Fruit fly (Drosophila melanogaster) whole organism, embryonic: ENCODE data around the gene CG10863.

Experiments
- Adf1 ChIP-seq: fragments of 200-800 bp; sonication (Bioruptor generic); IDR thresholded peaks from 2 replicates; pipeline ENCODE4 v1.3.6; 2022; ENCODE audit warnings: missing biosample characterization, missing genetic modification characterization
- CG10147 ChIP-seq: fragments of 200-800 bp; sonication (Bioruptor generic); optimal IDR thresholded peaks from 2 replicates; lab custom pipeline; 2019; ENCODE audit warnings: missing biosample characterization, mild to moderate bottlenecking, missing genetic modification characterization, moderate library complexity
- CG12299 ChIP-seq: fragments of 200-800 bp; sonication (Bioruptor generic); optimal IDR thresholded peaks from 2 replicates; lab custom pipeline; 2018; ENCODE audit warnings: missing biosample characterization, mild to moderate bottlenecking, missing genetic modification characterization
- CG15269 ChIP-seq: fragments of 200-800 bp; sonication (Bioruptor generic); optimal IDR thresholded peaks from 2 replicates; lab custom pipeline; 2018; ENCODE audit warnings: missing biosample characterization, mild to moderate bottlenecking, missing genetic modification characterization, moderate library complexity
- CG15479 ChIP-seq: fragments of 200-800 bp; sonication (Bioruptor generic); optimal IDR thresholded peaks from 3 replicates; lab custom pipeline; 2019; ENCODE audit warnings: missing biosample characterization, mild to moderate bottlenecking, missing genetic modification characterization, moderate library complexity
- CG1603 ChIP-seq: fragments of 200-800 bp; sonication (Bioruptor generic); optimal IDR thresholded peaks from 2 replicates; lab custom pipeline; 2019; ENCODE audit warnings: missing biosample characterization, mild to moderate bottlenecking, missing genetic modification characterization, moderate library complexity
- CG17328 ChIP-seq: fragments of 200-800 bp; sonication (Bioruptor generic); IDR thresholded peaks from 2 replicates; pipeline ENCODE4 v1.3.6; 2022; ENCODE audit warnings: missing biosample characterization, missing genetic modification characterization
- CG1792 ChIP-seq: fragments of 200-800 bp; sonication (Bioruptor generic); optimal IDR thresholded peaks from 2 replicates; lab custom pipeline; 2016; ENCODE audit warnings: missing biosample characterization, missing genetic modification characterization
- CG18011 ChIP-seq: fragments of 200-800 bp; sonication (Bioruptor generic); optimal IDR thresholded peaks from 2 replicates; lab custom pipeline; 2017; ENCODE audit warnings: missing biosample characterization, missing genetic modification characterization, mild to moderate bottlenecking, moderate library complexity, missing genotype
- CG31365 ChIP-seq: fragments of 200-800 bp; sonication (Bioruptor generic); optimal IDR thresholded peaks from 2 replicates; lab custom pipeline; 2018; ENCODE audit warnings: missing biosample characterization, mild to moderate bottlenecking, missing genetic modification characterization
- CG32532 ChIP-seq: fragments of 200-800 bp; sonication (Bioruptor generic); IDR thresholded peaks from 2 replicates; pipeline ENCODE4 v1.3.6; 2022; ENCODE audit warnings: missing biosample characterization, missing genetic modification characterization
- CG42726 ChIP-seq: fragments of 200-800 bp; sonication (Bioruptor generic); IDR thresholded peaks from 2 replicates; pipeline ENCODE4 v1.3.6; 2022; ENCODE audit warnings: missing biosample characterization, missing genetic modification characterization; ENCODE audit not compliant: partially characterized antibody
- CG7556 ChIP-seq: fragments of 200-800 bp; sonication (Bioruptor generic); optimal IDR thresholded peaks from 2 replicates; lab custom pipeline; 2017; ENCODE audit warnings: missing biosample characterization, mild to moderate bottlenecking, missing genetic modification characterization
- CG7786 ChIP-seq: fragments of 200-800 bp; sonication (Bioruptor generic); optimal IDR thresholded peaks from 2 replicates; lab custom pipeline; 2016; ENCODE audit warnings: missing biosample characterization, missing genetic modification characterization
- Chrac-16 ChIP-seq: fragments of 200-800 bp; sonication (Bioruptor generic); optimal IDR thresholded peaks from 3 replicates; lab custom pipeline; 2016; ENCODE audit warnings: missing biosample characterization, missing genetic modification characterization
- Dip2 ChIP-seq: fragments of 200-800 bp; sonication (Bioruptor generic); IDR thresholded peaks from 2 replicates; pipeline ENCODE4 v1.3.6; 2022; ENCODE audit warnings: missing biosample characterization, missing genetic modification characterization
- Fer1 ChIP-seq: fragments of 200-800 bp; sonication (Bioruptor generic); optimal IDR thresholded peaks from 2 replicates; lab custom pipeline; 2017; ENCODE audit warnings: missing biosample characterization, mild to moderate bottlenecking, missing genetic modification characterization
- Fer2 ChIP-seq: fragments of 200-800 bp; sonication (Bioruptor generic); optimal IDR thresholded peaks from 2 replicates; lab custom pipeline; 2018; ENCODE audit warnings: missing biosample characterization, mild to moderate bottlenecking, missing genetic modification characterization, moderate library complexity
- Fer3 ChIP-seq: fragments of 200-800 bp; sonication (Bioruptor generic); optimal IDR thresholded peaks from 2 replicates; lab custom pipeline; 2018; ENCODE audit warnings: missing biosample characterization, mild to moderate bottlenecking, missing genetic modification characterization, moderate library complexity
- Gsc ChIP-seq: fragments of 200-800 bp; sonication (Bioruptor generic); IDR thresholded peaks from 2 replicates; pipeline ENCODE4 v1.3.6; 2022; ENCODE audit warnings: missing biosample characterization, missing genetic modification characterization
- HLH54F ChIP-seq: fragments of 200-800 bp; sonication (Bioruptor generic); optimal IDR thresholded peaks from 3 replicates; lab custom pipeline; 2016; ENCODE audit warnings: missing biosample characterization, missing genetic modification characterization
- HmgD ChIP-seq: fragments of 200-800 bp; sonication (Bioruptor generic); optimal IDR thresholded peaks from 3 replicates; lab custom pipeline; 2016; ENCODE audit warnings: missing biosample characterization, missing genetic modification characterization
- Lhr ChIP-seq: fragments of 200-800 bp; sonication (Bioruptor generic); optimal IDR thresholded peaks from 3 replicates; lab custom pipeline; 2017; ENCODE audit warnings: mild to moderate bottlenecking, missing biosample characterization, missing genetic modification reagents, missing genetic modification characterization
- Meics ChIP-seq: fragments of 200-800 bp; sonication (Bioruptor generic); optimal IDR thresholded peaks from 2 replicates; lab custom pipeline; 2017; ENCODE audit warnings: missing biosample characterization, mild to moderate bottlenecking, missing genetic modification characterization
- NFAT ChIP-seq: fragments of 200-800 bp; sonication (Bioruptor generic); IDR thresholded peaks from 2 replicates; pipeline ENCODE4 v1.3.6; 2022; ENCODE audit warnings: missing biosample characterization, missing genetic modification characterization
- Rx ChIP-seq: fragments of 200-800 bp; sonication (Bioruptor generic); IDR thresholded peaks from 2 replicates; pipeline ENCODE4 v1.3.6; 2022; ENCODE audit warnings: missing biosample characterization, missing genetic modification characterization
- Trl ChIP-seq, 3 experiments: fragments of >200 bp in 2 of 3; fragments of 200-800 bp in 1 of 3; sonication (Bioruptor generic) in 1 of 3; optimal IDR thresholded peaks; 2 replicates in 1 of 3; 3 replicates in 2 of 3; lab custom pipeline; 2016 to 2017; ENCODE audit warnings: missing biosample characterization in 1 of 3, missing genetic modification characterization in 1 of 3
- Xrp1 ChIP-seq: fragments of 200-800 bp; sonication (Bioruptor generic); IDR thresholded peaks from 2 replicates; pipeline ENCODE4 v1.3.6; 2022; ENCODE audit warnings: missing biosample characterization, missing genetic modification characterization
- az2 ChIP-seq: fragments of 200-800 bp; sonication (Bioruptor generic); optimal IDR thresholded peaks from 3 replicates; lab custom pipeline; 2016; ENCODE audit warnings: missing biosample characterization, missing genetic modification characterization
- bcd ChIP-seq: fragments of 200-800 bp; sonication (Bioruptor generic); optimal IDR thresholded peaks from 2 replicates; lab custom pipeline; 2017; ENCODE audit warnings: missing biosample characterization, mild to moderate bottlenecking, missing genetic modification characterization
- cato ChIP-seq: fragments of 200-800 bp; sonication (Bioruptor generic); optimal IDR thresholded peaks from 2 replicates; lab custom pipeline; 2016; ENCODE audit warnings: missing biosample characterization, missing genetic modification characterization, borderline replicate concordance
- caup ChIP-seq: fragments of 200-800 bp; sonication (Bioruptor generic); optimal IDR thresholded peaks from 3 replicates; lab custom pipeline; 2017; ENCODE audit warnings: missing biosample characterization, mild to moderate bottlenecking, missing genetic modification characterization, moderate library complexity; ENCODE audit not compliant: severe bottlenecking
- chm ChIP-seq: fragments of 200-800 bp; sonication (Bioruptor generic); IDR thresholded peaks from 2 replicates; pipeline ENCODE4 v1.3.6; 2022; ENCODE audit warnings: missing biosample characterization, missing genetic modification characterization
- crol ChIP-seq: fragments of 200-800 bp; sonication (Bioruptor generic); IDR thresholded peaks from 2 replicates; pipeline ENCODE4 v1.3.6; 2022; ENCODE audit warnings: missing biosample characterization, missing genetic modification characterization
- fd102C ChIP-seq: fragments of 200-800 bp; sonication (Bioruptor generic); optimal IDR thresholded peaks from 2 replicates; lab custom pipeline; 2018; ENCODE audit warnings: missing biosample characterization, mild to moderate bottlenecking, missing genetic modification characterization, moderate library complexity
- fd3F ChIP-seq: fragments of 200-800 bp; sonication (Bioruptor generic); optimal IDR thresholded peaks from 2 replicates; lab custom pipeline; 2018; ENCODE audit warnings: missing biosample characterization, mild to moderate bottlenecking, missing genetic modification characterization, moderate library complexity
- hkb ChIP-seq, 2 experiments: fragments of 200-800 bp in 1 of 2; fragments of >200 bp in 1 of 2; sonication (Bioruptor generic) in 1 of 2; IDR thresholded peaks in 1 of 2; optimal IDR thresholded peaks in 1 of 2; 2 replicates each; pipeline versions ENCODE4 v1.3.6 to Lab custom; 2017 to 2022; ENCODE audit warnings: missing biosample characterization in 1 of 2, missing genetic modification characterization in 1 of 2
- lilli ChIP-seq: fragments of 200-800 bp; sonication (Bioruptor generic); optimal IDR thresholded peaks from 3 replicates; lab custom pipeline; 2016; ENCODE audit warnings: missing biosample characterization, missing genetic modification characterization
- nau ChIP-seq: fragments of 200-800 bp; sonication (Bioruptor generic); optimal IDR thresholded peaks from 3 replicates; lab custom pipeline; 2017; ENCODE audit warnings: missing biosample characterization, mild to moderate bottlenecking, missing genetic modification characterization, missing genetic modification reagents
- org-1 ChIP-seq: fragments of 200-800 bp; sonication (Bioruptor generic); optimal IDR thresholded peaks from 2 replicates; lab custom pipeline; 2017; ENCODE audit warnings: missing biosample characterization, missing genetic modification characterization
- peb ChIP-seq: fragments of 200-800 bp; sonication (Bioruptor generic); IDR thresholded peaks from 2 replicates; pipeline ENCODE4 v1.3.6; 2022; ENCODE audit warnings: missing biosample characterization, missing genetic modification characterization
- sd ChIP-seq: fragments of 200-800 bp; sonication (Bioruptor generic); optimal IDR thresholded peaks from 3 replicates; lab custom pipeline; 2018; ENCODE audit warnings: missing biosample characterization, mild to moderate bottlenecking, missing genetic modification characterization, moderate library complexity
- sisA ChIP-seq: fragments of 200-800 bp; sonication (Bioruptor generic); IDR thresholded peaks from 2 replicates; pipeline ENCODE4 v1.3.6; 2022; ENCODE audit warnings: missing biosample characterization, missing genetic modification characterization
- sug ChIP-seq: fragments of 200-800 bp; optimal IDR thresholded peaks from 2 replicates; lab custom pipeline; 2019; ENCODE audit warnings: missing biosample characterization, mild to moderate bottlenecking, missing genetic modification characterization, moderate library complexity
- tgo ChIP-seq: fragments of 200-800 bp; sonication (Bioruptor generic); IDR thresholded peaks from 3 replicates; pipeline ENCODE4 v1.3.6; 2022; ENCODE audit warnings: missing biosample characterization, missing genetic modification characterization
- tna ChIP-seq: fragments of 200-800 bp; sonication (Bioruptor generic); IDR thresholded peaks from 2 replicates; pipeline ENCODE4 v1.3.6; 2022; ENCODE audit warnings: missing biosample characterization, missing genetic modification characterization; ENCODE audit not compliant: partially characterized antibody
- toy ChIP-seq: fragments of 200-800 bp; sonication (Bioruptor generic); IDR thresholded peaks from 2 replicates; pipeline ENCODE4 v1.3.6; 2022; ENCODE audit warnings: missing biosample characterization, missing genetic modification characterization
- tx ChIP-seq: fragments of 200-800 bp; sonication (Bioruptor generic); optimal IDR thresholded peaks from 2 replicates; lab custom pipeline; 2016; ENCODE audit warnings: missing biosample characterization, missing genetic modification characterization
- zfh2 ChIP-seq: fragments of 200-800 bp; sonication (Bioruptor generic); optimal IDR thresholded peaks from 2 replicates; lab custom pipeline; 2016; ENCODE audit warnings: missing biosample characterization, missing genetic modification characterization

CG10863 gene

dm6 chr3L:3935567-3936207 lies 6.6 kb downstream of the CG10863 start, which contains the start of gene Eip63F-1 (continued):
- TF ChIP-seq CG1603 (tag; lab: Kevin White, UChicago): peak; percentile 59
- TF ChIP-seq Adf1 (GFP tag; lab: Robert Waterston, UW): no peak
- peak; percentile 78 for TF ChIP-seq Meics (GFP tag; lab: Kevin White, UChicago)
- TF ChIP-seq HLH54F (GFP tag; lab: Kevin White, UChicago): peak; percentile 18
- TF ChIP-seq sd (tag; lab: Kevin White, UChicago): peak; percentile 36
- TF ChIP-seq sug (tag; lab: Kevin White, UChicago): peak; percentile 63
- no peak for TF ChIP-seq peb (GFP tag; lab: Robert Waterston, UW)
- TF ChIP-seq chm (GFP tag; lab: Robert Waterston, UW): no peak
- peak; percentile 55 for TF ChIP-seq org-1
- no peak for TF ChIP-seq CG42726
- no peak for TF ChIP-seq Lhr
- TF ChIP-seq CG31365 (tag; lab: Kevin White, UChicago): no peak
- no peak for TF ChIP-seq HmgD (GFP tag; lab: Kevin White, UChicago)
- TF ChIP-seq CG1792 (GFP tag; lab: Kevin White, UChicago): peak; percentile 2
- TF ChIP-seq bcd (GFP tag; lab: Kevin White, UChicago): peak; percentile 65
- TF ChIP-seq nau (GFP tag; lab: Kevin White, UChicago): peak; percentile 39
- no peak for TF ChIP-seq toy
- peak; percentile 79 for TF ChIP-seq CG15269 (tag; lab: Kevin White, UChicago)
- no peak for TF ChIP-seq hkb (optimal IDR thresholded peaks at IDR 0.05; lab: Kevin White, UChicago)
- TF ChIP-seq hkb (GFP tag; IDR thresholded peaks at IDR 0.05; lab: Robert Waterston, UW): 0 out of 2 replicates have a peak, but pooled peaks have one; percentile 9
- peak; percentile 68 for TF ChIP-seq Fer1
- peak; percentile 61 for TF ChIP-seq Fer3 (tag; lab: Kevin White, UChicago)
- TF ChIP-seq CG32532 (GFP tag; lab: Robert Waterston, UW): peak; percentile 55
- TF ChIP-seq Rx (GFP tag; lab: Robert Waterston, UW): no peak
- no peak for TF ChIP-seq Fer2 (tag; lab: Kevin White, UChicago)
- TF ChIP-seq CG18011 (GFP tag; lab: Kevin White, UChicago): no peak
- no peak for TF ChIP-seq tx (GFP tag; lab: Kevin White, UChicago)
- no peak for TF ChIP-seq Dip2 (GFP tag; lab: Robert Waterston, UW)
- no peak; the same call in 2 of the 3 replicates for TF ChIP-seq tgo (GFP tag; lab: Robert Waterston, UW)
- peak; percentile 19; the same call in 1 of the 2 replicates for TF ChIP-seq Xrp1 (GFP tag; lab: Robert Waterston, UW)
- TF ChIP-seq CG10147 (GFP tag; lab: Kevin White, UChicago): peak; percentile 78
- TF ChIP-seq fd102C (GFP tag; lab: Kevin White, UChicago): no peak
- TF ChIP-seq Gsc (GFP tag; lab: Robert Waterston, UW): no peak
- TF ChIP-seq sisA: peak; percentile 56
- peak; percentile 36 for TF ChIP-seq caup (GFP tag; lab: Kevin White, UChicago)
- TF ChIP-seq CG7556: peak; percentile 68
- TF ChIP-seq CG12299 (tag; lab: Kevin White, UChicago): peak; percentile 3
- TF ChIP-seq CG17328 (GFP tag; lab: Robert Waterston, UW): peak; percentile 44; the same call in 1 of the 2 replicates
- TF ChIP-seq lilli: peak; percentile 39
- TF ChIP-seq zfh2: peak; percentile 0
- peak; percentile 45 for TF ChIP-seq az2 (GFP tag; lab: Kevin White, UChicago)
- TF ChIP-seq Chrac-16 (GFP tag; lab: Kevin White, UChicago): peak; percentile 37
- no peak for TF ChIP-seq Trl (optimal IDR thresholded peaks at IDR 0.05; lab: Kevin White, UChicago)
- no peak for TF ChIP-seq Trl (GFP tag; optimal IDR thresholded peaks at IDR 0.05; lab: Kevin White, UChicago)
- TF ChIP-seq fd3F (GFP tag; lab: Kevin White, UChicago): peak; percentile 56
- TF ChIP-seq tna (GFP tag; lab: Robert Waterston, UW): no peak
- TF ChIP-seq crol: no peak
- no peak for TF ChIP-seq NFAT
- no peak for TF ChIP-seq CG15479 (GFP tag; lab: Kevin White, UChicago)
- peak; percentile 31 for TF ChIP-seq CG7786
- TF ChIP-seq cato (GFP tag; lab: Kevin White, UChicago): peak; percentile 46
